Fruit fly (Drosophila melanogaster): ENCODE results near the gene IntS10.
A peak's percentile ranks its signal among the peaks of the same experiment; 100 is the strongest.

The IntS10 gene

dm6 chr3L:3802677-3803076, 3.8 kb upstream of the IntS10 start (continued):
- peak; percentile 78 for TF ChIP-seq lz (GFP tag; optimal IDR thresholded peaks at IDR 0.05)
- no peak for TF ChIP-seq CG6854 (GFP tag; optimal IDR thresholded peaks at IDR 0.05)
- peak; percentile 78 for TF ChIP-seq CG32006 (GFP tag; optimal IDR thresholded peaks at IDR 0.05)
- TF ChIP-seq CG4318 (GFP tag; optimal IDR thresholded peaks at IDR 0.05): peak; percentile 68
- peak; percentile 18 to 78 for TF ChIP-seq ss (GFP tag; optimal IDR thresholded peaks at IDR 0.05)
- peak; percentile 82 for TF ChIP-seq pdm3 (GFP tag; optimal IDR thresholded peaks at IDR 0.05)
- no peak for TF ChIP-seq CG9139 (GFP tag; optimal IDR thresholded peaks at IDR 0.05)
- peak; percentile 78 for TF ChIP-seq OdsH (GFP tag; optimal IDR thresholded peaks at IDR 0.05)
- TF ChIP-seq CG7368 (GFP tag; optimal IDR thresholded peaks at IDR 0.05): peak; percentile 43
- no peak for TF ChIP-seq CG11762 (GFP tag; optimal IDR thresholded peaks at IDR 0.05; ENCODE audit: insufficient read depth)
- peak; percentile 87 for TF ChIP-seq esn (GFP tag; optimal IDR thresholded peaks at IDR 0.05)
- TF ChIP-seq CG3032 (tag; optimal IDR thresholded peaks at IDR 0.05): peak; percentile 67
- peak; percentile 50 for TF ChIP-seq CG6808 (GFP tag; optimal IDR thresholded peaks at IDR 0.05)
- TF ChIP-seq CG8632 (GFP tag; optimal IDR thresholded peaks at IDR 0.05): peak; percentile 65
- TF ChIP-seq achi (GFP tag; optimal IDR thresholded peaks at IDR 0.05): peak; percentile 70
- peak; percentile 71 for TF ChIP-seq Ets21C (GFP tag; optimal IDR thresholded peaks at IDR 0.05)
- TF ChIP-seq CG6276 (GFP tag; optimal IDR thresholded peaks at IDR 0.05): no peak
- TF ChIP-seq CG11902 (GFP tag; optimal IDR thresholded peaks at IDR 0.05): peak; percentile 16
- TF ChIP-seq Blimp-1 (GFP tag; optimal IDR thresholded peaks at IDR 0.05): no peak
- TF ChIP-seq salr (GFP tag; optimal IDR thresholded peaks at IDR 0.05): peak; percentile 55 to 57
- peak; percentile 81 for TF ChIP-seq CG6163 (GFP tag; IDR thresholded peaks at IDR 0.05)
- peak; percentile 63 for TF ChIP-seq CG8319 (GFP tag; optimal IDR thresholded peaks at IDR 0.05)
- peak; percentile 43 for TF ChIP-seq Ets96B (tag; optimal IDR thresholded peaks at IDR 0.05)
- TF ChIP-seq cyc (GFP tag; optimal IDR thresholded peaks at IDR 0.05): peak; percentile 22
- peak; percentile 85 for TF ChIP-seq Sox102F (GFP tag; optimal IDR thresholded peaks at IDR 0.05)

- TF ChIP-seq esn (GFP tag; optimal IDR thresholded peaks at IDR 0.05) (peak; percentile 25), fd85E (GFP tag; optimal IDR thresholded peaks at IDR 0.05) (no peak)
These were observed 3.4 kb downstream of the IntS10 start, which contains the start of gene CG32262 for dm6 chr3L:3809943-3810342. Gene CG32262 (minus strand): TSS chr3L:3810196.

dm6 chr3L:3811089-3811488, 4.6 kb downstream of the IntS10 start, which contains the start of the genes CG32263 and PIG-B:
Gene CG32263 (minus strand): TSS chr3L:3811114.
Gene PIG-B (plus strand): TSS chr3L:3811263.
- TF ChIP-seq CG8319 (GFP tag; optimal IDR thresholded peaks at IDR 0.05) (no peak), Sox15 (GFP tag; optimal IDR thresholded peaks at IDR 0.05) (no peak), dsx (GFP tag; optimal IDR thresholded peaks at IDR 0.05; ENCODE audit: poor library complexity, severe bottlenecking) (no peak), Eip78C (GFP tag) (peak; percentile 16), CG8119 (GFP tag; IDR thresholded peaks at IDR 0.05) (no peak), CG3919 (GFP tag; optimal IDR thresholded peaks at IDR 0.05) (no peak)

dm6 chr3L:3814010-3814833, 7.7 kb downstream of the IntS10 start, which contains the start of gene Scsalpha1:
Gene Scsalpha1 (plus strand): TSS chr3L:3814211.
- TF ChIP-seq CG3032 (tag; optimal IDR thresholded peaks at IDR 0.05) (no peak), lz (GFP tag; optimal IDR thresholded peaks at IDR 0.05) (peak; percentile 45), Sox102F (GFP tag; optimal IDR thresholded peaks at IDR 0.05) (no peak), CG7368 (GFP tag; optimal IDR thresholded peaks at IDR 0.05) (no peak), Sox15 (GFP tag; optimal IDR thresholded peaks at IDR 0.05) (peak; percentile 21), dac (GFP tag; optimal IDR thresholded peaks at IDR 0.05) (peak; percentile 1), CG6854 (GFP tag; optimal IDR thresholded peaks at IDR 0.05) (peak; percentile 35), CG1621 (tag; optimal IDR thresholded peaks at IDR 0.05) (no peak), vri (GFP tag; optimal IDR thresholded peaks at IDR 0.05) (peak; percentile 61), cyc (GFP tag; optimal IDR thresholded peaks at IDR 0.05) (no peak), CG4318 (GFP tag; optimal IDR thresholded peaks at IDR 0.05) (no peak), Eip93F (GFP tag; optimal IDR thresholded peaks at IDR 0.05) (no peak), CG8319 (GFP tag; optimal IDR thresholded peaks at IDR 0.05) (no peak), CG15336 (GFP tag; IDR thresholded peaks at IDR 0.05) (peak; percentile 46; the same call in 1 of the 2 replicates), Ets21C (GFP tag; optimal IDR thresholded peaks at IDR 0.05) (no peak), spab (GFP tag; optimal IDR thresholded peaks at IDR 0.05) (no peak), CG3919 (GFP tag; optimal IDR thresholded peaks at IDR 0.05) (peak; percentile 40), CG6808 (GFP tag; optimal IDR thresholded peaks at IDR 0.05) (peak; percentile 38), CG9139 (GFP tag; optimal IDR thresholded peaks at IDR 0.05) (peak; percentile 45), Eip75B (GFP tag; optimal IDR thresholded peaks at IDR 0.05) (no peak), CG8632 (GFP tag; optimal IDR thresholded peaks at IDR 0.05) (no peak), pdm3 (GFP tag; optimal IDR thresholded peaks at IDR 0.05) (no peak), topi (GFP tag; optimal IDR thresholded peaks at IDR 0.05) (peak; percentile 10), esn (GFP tag; optimal IDR thresholded peaks at IDR 0.05) (peak; percentile 55), CG11294 (GFP tag; IDR thresholded peaks at IDR 0.05) (peak; percentile 31; the same call in 1 of the 2 replicates), acj6 (GFP tag; optimal IDR thresholded peaks at IDR 0.05) (peak; percentile 43)

All from whole organism, prepupa.